Worm (Caenorhabditis elegans) whole organism, midembryonic: ENCODE measurements around the gene cuc-1.

Experiments
- T22C8.4 ChIP-seq: fragments of 200-800 bp; sonication (Bioruptor generic); IDR thresholded peaks from 2 replicates; pipeline ENCODE4 v1.3.6; 2022; ENCODE audit warnings: missing genetic modification characterization, missing compliant biosample characterization
- cog-1 ChIP-seq: sonication (generic microtip); optimal IDR thresholded peaks from 2 replicates; lab custom pipeline; 2016; ENCODE audit warnings: missing genetic modification characterization, missing compliant biosample characterization
- flt-1 ChIP-seq: fragments of 200-800 bp; sonication (Bioruptor generic); IDR thresholded peaks from 2 replicates; pipeline ENCODE4 v1.3.6; 2022; ENCODE audit warnings: missing genetic modification characterization, missing compliant biosample characterization
- ref-1 ChIP-seq: fragments of 200-800 bp; sonication (Bioruptor generic); conservative IDR thresholded peaks from 2 replicates; pipeline ENCODE4 v1.3.6; 2022; ENCODE audit warnings: missing genetic modification reagents, missing genetic modification characterization, missing compliant biosample characterization
- tab-1 ChIP-seq: fragments of 200-800 bp; sonication (Bioruptor generic); IDR thresholded peaks from 2 replicates; pipeline ENCODE4 v1.3.6; 2022; ENCODE audit warnings: missing genetic modification characterization, missing compliant biosample characterization
- ztf-23 ChIP-seq: fragments of 200-800 bp; sonication (Bioruptor generic); IDR thresholded peaks from 2 replicates; pipeline ENCODE4 v1.3.6; 2022; ENCODE audit warnings: missing genetic modification reagents, missing genetic modification characterization, missing compliant biosample characterization
- ztf-29 ChIP-seq: fragments of 200-800 bp; sonication (Bioruptor generic); IDR thresholded peaks from 2 replicates; pipeline ENCODE4 v1.3.6; 2022; ENCODE audit warnings: missing genetic modification reagents, missing genetic modification characterization, missing compliant biosample characterization

- TF ChIP-seq ztf-29 (GFP tag; lab: Robert Waterston, UW): no peak
- no peak for TF ChIP-seq cog-1 (tag; lab: Kevin White, UChicago)
- TF ChIP-seq flt-1 (GFP tag; lab: Robert Waterston, UW): no peak
- TF ChIP-seq ztf-23: no peak
- no peak for TF ChIP-seq T22C8.4 (GFP tag; lab: Robert Waterston, UW)
- no peak for TF ChIP-seq tab-1
- TF ChIP-seq ref-1: no peak
These were observed 5.3 kb downstream of the cuc-1 start for ce11 chrIII:7855468-7855867.
